Worm (Caenorhabditis elegans) whole organism, midembryonic: ENCODE data around the gene jkk-1.
A peak's percentile ranks its signal among the peaks of the same experiment; 100 is the strongest.

ENCODE experiments used
- T22C8.4 ChIP-seq: fragments of 200-800 bp; sonication (Bioruptor generic); IDR thresholded peaks from 2 replicates; pipeline ENCODE4 v1.3.6; 2022; ENCODE audit warnings: missing genetic modification characterization, missing compliant biosample characterization
- cog-1 ChIP-seq: sonication (generic microtip); optimal IDR thresholded peaks from 2 replicates; lab custom pipeline; 2016; ENCODE audit warnings: missing genetic modification characterization, missing compliant biosample characterization
- flt-1 ChIP-seq: fragments of 200-800 bp; sonication (Bioruptor generic); IDR thresholded peaks from 2 replicates; pipeline ENCODE4 v1.3.6; 2022; ENCODE audit warnings: missing genetic modification characterization, missing compliant biosample characterization
- klf-2 ChIP-seq: fragments of 200-800 bp; sonication (Bioruptor generic); conservative IDR thresholded peaks from 2 replicates; pipeline ENCODE4 v1.3.6; 2022; ENCODE audit warnings: missing genetic modification reagents, missing genetic modification characterization, missing compliant biosample characterization
- med-1 ChIP-seq: sonication (generic microtip); optimal IDR thresholded peaks from 2 replicates; lab custom pipeline; 2017; ENCODE audit warnings: missing genetic modification characterization, mild to moderate bottlenecking, missing compliant biosample characterization, antibody characterized with exemption, missing genetic modification reagents; ENCODE audit not compliant: insufficient read depth
- ref-1 ChIP-seq: fragments of 200-800 bp; sonication (Bioruptor generic); conservative IDR thresholded peaks from 2 replicates; pipeline ENCODE4 v1.3.6; 2022; ENCODE audit warnings: missing genetic modification reagents, missing genetic modification characterization, missing compliant biosample characterization
- tab-1 ChIP-seq: fragments of 200-800 bp; sonication (Bioruptor generic); IDR thresholded peaks from 2 replicates; pipeline ENCODE4 v1.3.6; 2022; ENCODE audit warnings: missing genetic modification characterization, missing compliant biosample characterization
- ztf-23 ChIP-seq: fragments of 200-800 bp; sonication (Bioruptor generic); IDR thresholded peaks from 2 replicates; pipeline ENCODE4 v1.3.6; 2022; ENCODE audit warnings: missing genetic modification reagents, missing genetic modification characterization, missing compliant biosample characterization
- ztf-29 ChIP-seq: fragments of 200-800 bp; sonication (Bioruptor generic); IDR thresholded peaks from 2 replicates; pipeline ENCODE4 v1.3.6; 2022; ENCODE audit warnings: missing genetic modification reagents, missing genetic modification characterization, missing compliant biosample characterization

Gene jkk-1

DNA sequence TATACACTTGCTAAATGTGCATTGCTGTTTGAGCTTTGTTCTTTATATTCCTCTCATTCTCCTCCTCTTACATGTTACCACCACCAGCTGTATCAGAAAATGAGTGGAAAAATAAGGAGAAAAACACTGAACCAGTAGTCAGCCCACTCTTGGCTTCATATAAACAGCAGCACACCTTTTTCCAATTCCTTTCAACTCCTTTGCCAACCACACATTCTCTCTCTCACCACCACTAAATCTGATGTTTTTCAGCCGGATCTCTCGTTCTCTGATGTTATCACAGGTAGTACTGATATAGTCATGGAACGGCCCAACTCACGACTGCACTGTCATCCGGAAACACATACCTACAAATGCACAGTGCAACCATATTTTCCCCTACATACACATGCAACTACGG, 18.3 kb downstream of the jkk-1 start, which contains the start of gene kcnl-3:
kcnl-3 (plus strand) TSS at position 301 of the 400 bp plus-strand sequence.
- TF ChIP-seq flt-1 (GFP tag; lab: Robert Waterston, UW) (no peak), tab-1 (GFP tag; lab: Robert Waterston, UW) (no peak), klf-2 (no peak), ref-1 (no peak), T22C8.4 (no peak), med-1 (GFP tag; lab: Kevin White, UChicago) (no peak), cog-1 (tag; lab: Kevin White, UChicago) (no peak), ztf-29 (no peak)

DNA sequence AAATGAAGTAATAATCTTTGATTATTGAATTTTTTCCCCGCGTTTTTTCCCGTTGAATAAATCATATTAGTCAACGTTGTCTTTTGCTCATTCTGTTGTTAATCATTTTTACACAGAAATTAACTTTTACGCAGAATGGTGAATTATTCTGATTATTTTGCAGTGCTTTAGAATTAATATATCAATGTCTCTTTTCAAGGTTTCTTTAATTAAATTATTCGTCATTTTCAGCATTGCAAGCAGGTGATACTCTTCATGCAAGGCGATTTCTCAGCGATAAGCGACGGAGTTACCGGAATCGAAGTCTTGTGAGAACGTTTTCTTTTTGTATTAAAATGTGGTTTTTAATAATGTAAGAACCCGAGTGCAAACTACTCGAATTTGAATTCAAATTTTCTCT, 19.4 kb downstream of the jkk-1 start:
- TF ChIP-seq med-1 (GFP tag; lab: Kevin White, UChicago) = no peak
- TF ChIP-seq flt-1 (GFP tag; lab: Robert Waterston, UW) = no peak
- TF ChIP-seq cog-1 (tag; lab: Kevin White, UChicago) = no peak
- TF ChIP-seq ztf-29 = no peak
- TF ChIP-seq klf-2 = no peak

DNA sequence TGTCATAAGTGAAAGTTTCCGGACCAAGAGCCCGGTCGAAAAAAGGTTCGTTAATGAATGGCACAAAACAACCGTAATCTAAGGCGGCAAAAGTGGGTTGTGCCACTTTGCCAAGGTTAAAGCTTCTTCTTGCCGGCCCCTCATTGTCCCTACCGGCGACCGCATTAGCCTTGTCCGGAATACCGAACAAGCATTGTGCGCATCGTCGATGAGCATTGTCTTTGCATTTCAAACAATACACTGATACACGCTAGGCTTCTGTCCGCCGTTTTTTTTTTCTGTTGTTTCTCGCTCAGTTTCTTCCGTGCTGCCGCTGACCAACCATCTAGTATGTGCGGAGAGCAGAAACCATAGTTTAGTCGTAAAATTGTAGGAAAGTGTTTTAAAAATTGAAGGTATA, 29.0 kb downstream of the jkk-1 start, which contains the start of gene C03F11.2:
C03F11.2 (minus strand) TSS at position 101 of the 400 bp plus-strand sequence.
- TF ChIP-seq T22C8.4 (no peak), med-1 (GFP tag; lab: Kevin White, UChicago) (no peak), klf-2 (no peak)

DNA sequence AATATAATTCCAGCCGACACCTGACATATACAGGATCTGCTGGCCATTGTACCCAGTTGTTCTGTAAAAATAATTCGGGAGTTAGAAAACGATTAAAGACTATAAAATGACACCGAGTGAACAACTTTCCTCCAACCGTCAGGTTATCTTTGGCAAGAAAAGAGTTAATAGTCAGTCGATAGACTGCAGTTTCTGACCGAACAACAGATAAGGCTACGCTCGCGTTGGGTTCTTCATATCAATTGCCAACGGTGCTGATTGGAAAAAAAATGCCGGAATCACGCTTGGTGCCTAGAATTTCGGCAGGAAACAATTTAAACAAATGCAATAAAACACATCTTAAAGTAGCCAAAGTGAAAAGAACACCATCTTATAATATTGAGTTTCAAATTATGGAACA, 32.3 kb downstream of the jkk-1 start, which contains the start of gene scav-1:
scav-1 (minus strand) TSS at position 61 of the 400 bp plus-strand sequence.
- no peak for TF ChIP-seq flt-1 (GFP tag; lab: Robert Waterston, UW)
- TF ChIP-seq ztf-29 = no peak
- no peak for TF ChIP-seq klf-2
- TF ChIP-seq T22C8.4 = no peak
- no peak for TF ChIP-seq ref-1
- no peak for TF ChIP-seq ztf-23 (GFP tag; lab: Robert Waterston, UW)
- TF ChIP-seq tab-1 (GFP tag; lab: Robert Waterston, UW) = no peak
- TF ChIP-seq cog-1 (tag; lab: Kevin White, UChicago) = no peak
- no peak for TF ChIP-seq med-1 (GFP tag; lab: Kevin White, UChicago)

DNA sequence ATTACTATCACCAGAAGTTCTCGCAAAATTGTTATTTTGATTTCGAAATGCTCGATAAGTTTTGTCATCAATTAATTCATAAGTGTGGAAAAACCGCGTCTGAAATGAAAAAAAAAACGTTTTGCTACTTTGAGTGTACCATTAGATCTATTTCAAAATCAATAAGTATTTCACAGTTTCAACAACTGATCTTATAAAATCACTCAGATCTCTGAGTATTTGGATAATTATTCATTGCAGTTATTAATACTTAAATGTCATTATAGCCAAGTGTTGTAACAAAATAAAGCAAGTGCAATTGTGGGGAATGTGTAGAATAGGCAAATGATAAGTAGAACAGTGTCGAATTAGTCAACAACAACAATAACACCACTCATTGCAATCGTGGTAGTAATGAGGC, 38.1 kb downstream of the jkk-1 start, which contains the start of gene C03F11.4:
C03F11.4 (minus strand) TSS at position 101 of the 400 bp plus-strand sequence.
- TF ChIP-seq cog-1 (tag; lab: Kevin White, UChicago) = no peak
- no peak for TF ChIP-seq tab-1 (GFP tag; lab: Robert Waterston, UW)
- TF ChIP-seq klf-2 = no peak
- no peak for TF ChIP-seq ref-1
- no peak for TF ChIP-seq flt-1 (GFP tag; lab: Robert Waterston, UW)
- no peak for TF ChIP-seq med-1 (GFP tag; lab: Kevin White, UChicago)

DNA sequence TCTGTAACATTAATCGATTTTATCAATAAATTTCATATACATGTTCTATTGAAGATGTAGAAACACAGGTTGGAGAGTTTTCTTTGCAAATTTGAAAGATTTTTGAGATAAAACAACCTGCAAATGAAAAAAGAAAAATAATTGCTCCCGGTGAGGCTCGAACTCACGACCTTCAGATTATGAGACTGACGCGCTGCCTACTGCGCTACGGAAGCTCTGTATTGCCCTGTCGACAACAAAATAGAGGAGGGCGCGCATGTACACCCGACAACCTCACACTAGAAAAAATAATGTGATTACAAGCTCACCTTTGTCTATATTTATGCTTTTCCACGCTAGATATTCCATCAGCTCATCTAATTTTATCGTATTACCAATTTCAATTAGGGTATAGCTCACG, 39.0 kb downstream of the jkk-1 start:
- peak; percentile 63 for TF ChIP-seq ztf-23 (GFP tag; lab: Robert Waterston, UW)
- peak; percentile 48; the same call in 1 of the 2 replicates for TF ChIP-seq T22C8.4
- TF ChIP-seq klf-2 = peak; percentile 67; the same call in 1 of the 2 replicates
- no peak; the same call in 1 of the 2 replicates for TF ChIP-seq ref-1
- no peak for TF ChIP-seq cog-1 (tag; lab: Kevin White, UChicago)
- TF ChIP-seq med-1 (GFP tag; lab: Kevin White, UChicago) = peak; percentile 22
- peak; percentile 72 for TF ChIP-seq ztf-29
- TF ChIP-seq tab-1 (GFP tag; lab: Robert Waterston, UW) = peak; percentile 72
- TF ChIP-seq flt-1 (GFP tag; lab: Robert Waterston, UW) = no peak

DNA sequence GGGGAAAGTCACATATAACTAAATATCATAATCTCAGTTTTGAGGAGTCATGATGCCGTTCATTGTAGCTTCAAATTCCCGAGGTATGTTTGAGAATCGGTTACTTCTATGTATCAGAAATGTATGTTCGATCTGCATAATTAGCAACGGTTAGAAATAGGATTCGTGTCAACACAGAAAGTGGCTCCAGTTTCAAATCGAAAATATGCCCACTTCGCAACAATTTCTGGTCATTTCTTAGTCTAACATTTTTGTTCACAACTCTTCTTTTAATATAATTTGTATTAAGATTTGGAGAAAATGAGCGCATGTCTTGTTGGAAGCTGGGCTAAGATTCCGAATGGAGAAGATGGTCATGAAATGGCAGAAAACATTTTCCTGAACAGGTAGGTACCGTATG, 45.2 kb downstream of the jkk-1 start, which contains the start of gene pks-1:
pks-1 (plus strand) TSS at position 301 of the 400 bp plus-strand sequence.
- TF ChIP-seq flt-1 (GFP tag; lab: Robert Waterston, UW) (no peak), tab-1 (GFP tag; lab: Robert Waterston, UW) (no peak), klf-2 (no peak), ref-1 (no peak), ztf-29 (no peak), ztf-23 (GFP tag; lab: Robert Waterston, UW) (no peak), med-1 (GFP tag; lab: Kevin White, UChicago) (no peak), T22C8.4 (no peak), cog-1 (tag; lab: Kevin White, UChicago) (no peak)

DNA sequence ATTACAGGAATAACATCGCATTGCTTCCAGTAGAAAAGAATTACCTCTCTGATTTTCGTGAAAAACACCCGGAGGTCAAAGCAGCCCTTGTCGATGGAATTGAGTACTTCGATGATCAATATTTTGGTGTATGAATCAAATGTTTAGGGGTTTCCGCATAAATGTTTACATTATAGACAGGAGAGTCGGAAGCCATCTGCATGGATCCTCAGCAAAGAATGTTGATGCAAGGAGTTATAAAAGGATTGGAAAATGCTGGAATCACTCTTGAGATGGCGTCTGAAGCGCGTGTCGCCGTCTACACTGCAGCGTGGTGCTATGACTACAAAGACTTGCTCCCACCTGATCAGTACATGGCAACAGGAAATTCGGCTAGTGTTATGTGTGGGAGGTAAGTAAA, 46.0 kb downstream of the jkk-1 start, which contains the start of gene C41A3.2:
C41A3.2 (minus strand) TSS at position 101 of the 400 bp plus-strand sequence.
- TF ChIP-seq T22C8.4 = no peak
- TF ChIP-seq flt-1 (GFP tag; lab: Robert Waterston, UW) = no peak
- TF ChIP-seq ztf-29 = no peak
- TF ChIP-seq klf-2 = no peak
- TF ChIP-seq med-1 (GFP tag; lab: Kevin White, UChicago) = no peak
- TF ChIP-seq cog-1 (tag; lab: Kevin White, UChicago) = no peak
- no peak for TF ChIP-seq ref-1
- TF ChIP-seq ztf-23 (GFP tag; lab: Robert Waterston, UW) = no peak
- TF ChIP-seq tab-1 (GFP tag; lab: Robert Waterston, UW) = no peak
